Worm (Caenorhabditis elegans) whole organism, L2 larva: ENCODE data around the gene vha-5.

Source experiments
- ZK546.5 ChIP-seq: sonication (generic microtip); optimal IDR thresholded peaks from 2 replicates; lab custom pipeline; 2017; ENCODE audit warnings: missing biosample characterization, missing genetic modification characterization
- alr-1 ChIP-seq: fragments of 150-350 bp; optimal IDR thresholded peaks from 2 replicates; lab custom pipeline; 2014; ENCODE audit warnings: missing biosample characterization, missing genetic modification characterization
- nhr-237 ChIP-seq: fragments of 150-350 bp; optimal IDR thresholded peaks from 2 replicates; lab custom pipeline; 2014; ENCODE audit warnings: missing biosample characterization, missing genetic modification characterization
- unc-62 ChIP-seq: fragments of 150-350 bp; optimal IDR thresholded peaks from 2 replicates; lab custom pipeline; 2014; ENCODE audit warnings: missing biosample characterization, missing genetic modification reagents, missing genetic modification characterization
- zag-1 ChIP-seq: fragments of 150-350 bp; optimal IDR thresholded peaks from 2 replicates; lab custom pipeline; 2014; ENCODE audit warnings: missing biosample characterization, missing genetic modification characterization

DNA sequence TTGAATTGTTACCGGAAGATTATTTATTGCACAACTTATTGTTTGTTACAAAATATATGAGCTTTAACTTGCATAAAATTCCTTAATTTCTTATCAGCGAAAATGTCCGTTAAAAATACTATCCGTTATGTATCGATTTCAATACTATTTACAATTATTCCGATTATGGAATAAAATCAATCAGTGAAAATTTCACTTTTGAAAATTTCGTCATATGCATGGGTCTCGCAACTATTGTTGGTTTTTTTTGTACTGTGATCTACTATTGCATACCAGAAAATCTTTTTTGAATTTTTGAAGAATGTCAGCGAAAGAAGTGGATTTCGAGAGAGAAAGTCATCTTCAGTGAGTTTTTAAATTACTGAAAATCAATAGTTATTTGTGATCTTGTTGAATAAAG, 6.6 kb upstream of the vha-5 start, which contains the start of gene nprl-3:
- no peak for TF ChIP-seq ZK546.5 (tag; lab: Kevin White, UChicago)
- no peak for TF ChIP-seq alr-1
- TF ChIP-seq unc-62 (GFP tag; lab: Kevin White, UChicago) = no peak
- TF ChIP-seq zag-1 (tag; lab: Kevin White, UChicago) = no peak
- no peak for TF ChIP-seq nhr-237 (tag; lab: Kevin White, UChicago)
